Fruit fly (Drosophila melanogaster): ENCODE data around the gene inaF-D.
A peak's percentile ranks its signal among the peaks of the same experiment; 100 is the strongest.

inaF-D gene

DNA sequence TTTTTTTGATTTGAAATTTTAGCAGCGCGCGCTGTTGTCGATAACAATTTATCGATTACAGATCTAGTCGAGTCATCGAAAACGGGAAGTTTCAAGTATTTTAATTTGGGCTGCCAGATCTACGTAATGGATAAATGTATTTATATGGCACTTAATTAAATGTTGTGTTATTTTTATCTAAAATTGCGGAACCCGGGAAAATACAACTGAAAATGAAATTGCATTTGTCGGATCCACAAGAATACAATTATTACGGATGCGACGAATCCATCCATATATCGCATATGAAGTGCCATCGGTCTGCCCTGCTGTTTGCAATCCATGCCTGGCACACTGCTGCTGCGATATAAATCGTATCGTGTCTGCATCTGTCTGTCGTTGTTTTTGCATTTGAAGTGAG lies 8.8 kb downstream of the inaF-D start, which contains the start of gene Tango10:
TSS of gene Tango10 (plus strand) at position 108 of the 400 bp plus-strand sequence.
- TF ChIP-seq Myc (optimal IDR thresholded peaks at IDR 0.05) (no peak), ttk (optimal IDR thresholded peaks at IDR 0.05) (no peak), psq (optimal IDR thresholded peaks at IDR 0.05) (no peak), Sin3A (optimal IDR thresholded peaks at IDR 0.05) (no peak), h (optimal IDR thresholded peaks at IDR 0.05) (no peak), insv (optimal IDR thresholded peaks at IDR 0.05) (no peak)

DNA sequence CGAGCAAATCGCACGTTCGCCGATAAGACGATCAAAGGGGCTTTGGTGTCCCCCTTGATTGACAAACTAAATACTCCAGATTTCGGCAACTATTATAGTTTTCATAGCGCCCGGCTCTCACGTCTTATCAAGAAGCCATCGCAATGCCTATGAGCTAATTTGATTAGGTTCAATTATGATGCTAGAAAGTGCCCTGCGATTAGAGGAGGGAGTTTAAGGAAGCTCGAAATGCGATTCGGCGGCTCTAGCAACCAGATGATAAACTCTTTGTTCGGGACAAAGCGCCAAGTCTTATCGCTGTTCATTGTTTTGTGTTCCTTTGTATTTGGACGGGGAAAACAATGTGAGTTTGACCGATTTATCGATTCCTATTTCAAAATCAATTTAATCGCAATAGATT lies 11.0 kb downstream of the inaF-D start:
- TF ChIP-seq Sin3A (optimal IDR thresholded peaks at IDR 0.05) (no peak), ttk (optimal IDR thresholded peaks at IDR 0.05) (no peak), Myc (optimal IDR thresholded peaks at IDR 0.05) (no peak), psq (optimal IDR thresholded peaks at IDR 0.05) (no peak), insv (optimal IDR thresholded peaks at IDR 0.05) (no peak), h (optimal IDR thresholded peaks at IDR 0.05) (no peak)

DNA sequence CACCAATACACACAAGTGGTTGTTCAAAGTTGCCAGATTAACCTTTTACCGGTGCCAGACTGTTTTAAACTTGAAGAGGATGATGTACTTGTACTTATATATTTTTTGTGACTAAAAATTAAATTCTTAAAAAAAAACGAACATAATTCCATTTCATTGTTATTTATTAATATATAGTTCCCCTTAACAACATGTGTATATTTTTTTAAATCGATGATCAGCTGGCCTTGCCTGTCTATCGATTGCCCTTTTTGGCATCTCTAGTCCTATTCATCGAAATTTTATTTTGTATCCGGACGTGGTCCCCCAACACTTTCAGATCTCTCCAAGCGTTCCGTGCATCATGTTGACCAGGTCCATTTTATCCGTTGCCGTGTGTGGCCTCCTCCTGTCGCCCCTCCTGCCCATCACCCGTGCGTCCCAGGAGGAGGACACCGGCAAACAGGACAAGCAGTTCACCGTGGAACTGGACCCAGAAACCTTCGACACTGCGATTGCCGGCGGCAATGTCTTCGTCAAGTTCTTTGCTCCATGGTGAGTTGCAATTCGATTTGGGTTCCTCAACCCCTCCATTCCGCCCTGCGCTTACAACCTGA lies 12.1 kb downstream of the inaF-D start, which contains the start of gene prtp:
TSS of gene prtp (plus strand) at position 26 of the 596 bp plus-strand sequence.
- TF ChIP-seq Sin3A (optimal IDR thresholded peaks at IDR 0.05) (no peak), ttk (optimal IDR thresholded peaks at IDR 0.05) (no peak), Myc (optimal IDR thresholded peaks at IDR 0.05) (no peak), insv (optimal IDR thresholded peaks at IDR 0.05) (no peak), h (optimal IDR thresholded peaks at IDR 0.05) (no peak), psq (optimal IDR thresholded peaks at IDR 0.05) (no peak)

- peak; percentile 69 for TF ChIP-seq psq (optimal IDR thresholded peaks at IDR 0.05)
- TF ChIP-seq Sin3A (optimal IDR thresholded peaks at IDR 0.05) = no peak
Observed at dm6 chrX:11715937-11716730, 12.8 kb downstream of the inaF-D start.

DNA sequence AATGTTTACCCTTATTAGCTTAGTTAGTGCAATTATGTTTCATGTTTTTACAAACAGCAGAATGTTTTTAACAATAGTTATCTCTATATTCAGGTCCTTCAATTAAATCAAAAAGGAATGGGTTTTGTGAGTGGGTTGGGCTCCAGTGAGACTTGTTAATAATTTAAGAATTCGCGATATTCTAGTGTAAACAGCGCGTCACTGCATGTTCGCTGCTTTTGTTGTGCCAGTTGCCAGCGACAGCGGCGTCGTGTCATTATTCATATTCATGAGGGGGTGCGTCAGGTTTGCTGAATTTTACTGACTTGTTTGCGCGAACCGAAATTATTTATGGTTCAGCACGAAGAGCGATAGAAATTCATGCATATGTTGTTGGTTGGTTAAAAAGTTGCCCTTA lies 13.6 kb downstream of the inaF-D start, which contains the start of gene Amun:
TSS of gene Amun (minus strand) at position 303 of the 397 bp plus-strand sequence.
- TF ChIP-seq insv (optimal IDR thresholded peaks at IDR 0.05) = no peak
- no peak for TF ChIP-seq psq (optimal IDR thresholded peaks at IDR 0.05)
- TF ChIP-seq ttk (optimal IDR thresholded peaks at IDR 0.05) = no peak

DNA sequence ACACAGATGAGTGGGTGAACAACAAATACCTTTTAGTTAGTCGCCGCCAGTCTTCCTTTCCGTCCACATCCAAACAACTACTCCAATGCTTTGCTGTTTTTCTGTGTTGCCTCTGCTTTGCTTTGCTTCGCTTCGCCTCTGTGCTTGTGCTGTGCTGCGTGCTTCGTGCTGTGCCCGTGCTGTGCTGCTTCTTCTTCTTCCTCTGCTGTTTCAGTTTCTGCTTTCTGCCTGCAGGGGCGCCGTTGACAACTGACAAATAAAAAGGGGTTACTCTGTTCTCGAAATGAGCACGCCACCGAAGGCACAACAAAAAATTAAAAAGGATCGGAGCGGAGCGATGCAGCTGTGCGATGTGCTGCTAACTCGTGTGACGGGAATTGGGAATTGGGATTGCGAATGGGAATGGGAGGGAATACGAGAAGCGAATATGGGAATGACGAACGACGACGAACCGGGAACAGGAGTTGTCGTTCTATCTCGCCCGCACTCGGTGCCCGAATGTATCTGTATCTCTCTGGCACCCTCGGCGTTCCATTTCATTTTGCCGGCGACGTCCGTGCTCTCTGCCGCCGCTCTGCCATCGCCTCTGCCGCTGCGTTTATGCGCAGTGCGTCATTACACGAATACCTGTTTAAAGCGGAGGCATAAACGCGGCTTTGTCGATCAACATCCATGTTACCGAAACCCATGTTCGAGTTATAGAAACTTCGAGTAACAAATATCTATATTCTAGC lies 14.2 kb downstream of the inaF-D start:
- peak; percentile 63 for TF ChIP-seq psq (optimal IDR thresholded peaks at IDR 0.05)
- TF ChIP-seq Sin3A (optimal IDR thresholded peaks at IDR 0.05) = no peak
- no peak for TF ChIP-seq Myc (optimal IDR thresholded peaks at IDR 0.05)

DNA sequence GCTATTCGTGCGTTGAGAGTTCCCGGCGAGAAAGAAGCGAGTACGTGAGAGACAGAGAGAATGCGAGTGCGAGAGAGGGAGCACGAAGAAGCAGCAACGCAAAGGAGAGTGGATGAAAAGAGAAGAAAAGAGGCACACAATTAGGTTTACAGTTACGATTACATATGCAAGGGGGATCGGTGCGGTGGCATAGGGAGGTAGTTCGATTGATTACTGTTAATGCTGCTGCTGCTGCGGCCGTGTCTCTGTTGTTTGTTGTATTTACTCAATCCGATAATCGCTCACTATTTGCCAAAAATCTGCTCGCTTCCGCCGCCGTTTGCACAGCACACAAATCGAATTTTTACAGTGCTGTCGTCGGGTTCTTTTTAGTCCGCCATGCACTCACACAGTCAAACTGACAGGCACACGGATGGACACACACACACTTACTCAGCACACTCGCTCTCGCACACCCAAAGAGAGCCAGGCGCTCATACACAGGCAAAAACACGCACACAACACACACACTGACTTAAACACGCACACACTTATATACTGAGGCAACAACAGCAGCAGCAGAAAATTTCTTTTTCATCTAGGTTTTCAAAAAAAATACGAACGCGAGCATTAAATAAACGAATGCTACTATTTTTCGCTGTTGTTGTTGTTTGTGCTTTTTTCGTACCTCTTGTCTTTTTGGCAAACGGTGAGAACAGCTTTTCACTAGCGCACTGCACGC lies 14.9 kb downstream of the inaF-D start:
- TF ChIP-seq ttk (optimal IDR thresholded peaks at IDR 0.05) = no peak
- TF ChIP-seq psq (optimal IDR thresholded peaks at IDR 0.05) = peak; percentile 36

dm6 chrX:11709799-11710720 lies 18.8 kb downstream of the inaF-D start, which contains the start of gene FucT6:
Gene FucT6, minus strand, starts transcription at chrX:11709951.
- TF ChIP-seq Myc (optimal IDR thresholded peaks at IDR 0.05) = no peak
- no peak for TF ChIP-seq insv (optimal IDR thresholded peaks at IDR 0.05)
- no peak for TF ChIP-seq ttk (optimal IDR thresholded peaks at IDR 0.05)
- TF ChIP-seq psq (optimal IDR thresholded peaks at IDR 0.05) = no peak
- no peak for TF ChIP-seq h (optimal IDR thresholded peaks at IDR 0.05)
- TF ChIP-seq Sin3A (optimal IDR thresholded peaks at IDR 0.05) = no peak

DNA sequence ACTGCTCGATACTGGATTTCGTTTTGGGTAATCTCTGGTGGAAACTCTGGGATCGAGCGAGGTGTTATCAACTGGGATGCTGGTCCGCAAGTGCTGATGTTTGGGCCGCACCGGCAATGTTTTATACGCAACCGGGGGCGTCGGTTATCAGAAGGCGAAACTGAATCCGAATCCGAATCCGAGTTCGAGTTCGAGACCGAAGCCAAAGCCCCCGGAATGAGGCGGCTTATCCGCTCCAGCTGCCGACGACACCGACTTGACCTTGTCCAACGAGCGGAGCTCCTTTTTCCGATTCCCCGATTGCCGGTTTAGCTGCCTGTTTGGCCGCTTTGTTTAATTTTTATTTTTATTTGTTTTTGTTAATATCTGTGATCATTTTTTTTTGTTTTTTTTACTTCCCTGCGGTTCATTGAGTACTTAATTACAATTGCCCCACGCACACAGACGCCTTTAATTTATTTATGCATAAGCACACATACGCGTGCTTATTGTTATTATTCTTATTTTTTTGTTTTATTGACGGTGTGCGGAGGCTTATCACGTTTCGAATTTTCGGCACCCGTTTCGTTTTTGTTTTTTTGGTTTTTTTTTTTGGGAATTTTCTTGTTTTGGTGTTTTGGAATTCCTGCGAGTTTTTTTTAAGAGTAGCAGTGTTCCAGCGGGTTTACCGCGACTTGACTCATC lies 23.8 kb downstream of the inaF-D start, which contains the start of gene CG2444:
TSS of gene CG2444 (minus strand) at position 372 of the 684 bp plus-strand sequence.
- TF ChIP-seq psq (optimal IDR thresholded peaks at IDR 0.05) (no peak), Myc (optimal IDR thresholded peaks at IDR 0.05) (no peak), h (optimal IDR thresholded peaks at IDR 0.05) (no peak), insv (optimal IDR thresholded peaks at IDR 0.05) (no peak), Sin3A (optimal IDR thresholded peaks at IDR 0.05) (no peak), ttk (optimal IDR thresholded peaks at IDR 0.05) (no peak)

- TF ChIP-seq Myc (optimal IDR thresholded peaks at IDR 0.05) = no peak
- no peak for TF ChIP-seq psq (optimal IDR thresholded peaks at IDR 0.05)
- no peak for TF ChIP-seq insv (optimal IDR thresholded peaks at IDR 0.05)
- no peak for TF ChIP-seq h (optimal IDR thresholded peaks at IDR 0.05)
Observed at dm6 chrX:11700765-11701164, 28.1 kb downstream of the inaF-D start.

- TF ChIP-seq Sin3A (optimal IDR thresholded peaks at IDR 0.05) = no peak
- TF ChIP-seq h (optimal IDR thresholded peaks at IDR 0.05) = no peak
- TF ChIP-seq psq (optimal IDR thresholded peaks at IDR 0.05) = no peak
- no peak for TF ChIP-seq insv (optimal IDR thresholded peaks at IDR 0.05)
- TF ChIP-seq Myc (optimal IDR thresholded peaks at IDR 0.05) = no peak
- TF ChIP-seq ttk (optimal IDR thresholded peaks at IDR 0.05) = no peak
Observed at dm6 chrX:11695883-11696211, 33.1 kb downstream of the inaF-D start.
